Worm (Caenorhabditis elegans): ENCODE results near the gene F59G1.8.

DNA sequence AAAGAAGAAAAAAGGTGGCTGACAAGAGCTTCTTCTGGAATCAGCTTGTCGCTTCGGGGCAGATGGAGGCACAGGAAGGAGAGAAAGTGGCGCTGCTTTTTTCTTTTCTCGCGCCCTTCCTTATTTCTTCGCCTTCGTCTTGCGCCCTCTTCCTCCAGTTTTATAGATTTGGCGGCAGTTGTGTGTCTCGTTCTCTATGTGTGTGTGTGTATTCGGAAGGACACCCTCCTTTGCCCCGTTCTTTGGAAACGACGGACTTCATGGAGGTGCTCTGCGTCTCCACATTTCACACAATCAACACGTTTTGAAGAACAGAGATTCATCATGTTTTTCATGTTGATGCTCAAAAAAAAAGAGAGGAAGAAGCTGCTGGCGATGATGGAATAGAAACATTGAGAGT is 42.3 kb downstream of the F59G1.8 start:
- TF ChIP-seq tbx-8 (GFP tag; optimal IDR thresholded peaks at IDR 0.05) (no peak), nhr-76 (tag; optimal IDR thresholded peaks at IDR 0.05) (no peak), ceh-43 (GFP tag; optimal IDR thresholded peaks at IDR 0.05) (no peak), lin-32 (GFP tag; optimal IDR thresholded peaks at IDR 0.05) (no peak), nhr-237 (tag; optimal IDR thresholded peaks at IDR 0.05) (no peak), snpc-4 (tag; optimal IDR thresholded peaks at IDR 0.05) (no peak), unc-39 (tag; optimal IDR thresholded peaks at IDR 0.05) (no peak), lin-13 (tag; optimal IDR thresholded peaks at IDR 0.05) (no peak)

Data from whole organism, mixed stage, embryonic.